Worm (Caenorhabditis elegans): ENCODE results near the gene rps-21.

Gene rps-21

ce11 chrIII:7232782-7233181 lies 43.4 kb upstream of the rps-21 start, which contains the start of gene adr-2:
Gene adr-2, minus strand, starts transcription at chrIII:7232882.
- TF ChIP-seq nhr-25 (tag; optimal IDR thresholded peaks at IDR 0.05) (no peak), snpc-4 (tag; optimal IDR thresholded peaks at IDR 0.05) (no peak), gmeb-1 (tag; optimal IDR thresholded peaks at IDR 0.05) (no peak), nhr-23 (tag; optimal IDR thresholded peaks at IDR 0.05) (no peak), ama-1 (optimal IDR thresholded peaks at IDR 0.05) (no peak), lin-13 (GFP tag; optimal IDR thresholded peaks at IDR 0.05) (no peak), ceh-82 (tag; optimal IDR thresholded peaks at IDR 0.05) (no peak), skn-1 (tag; optimal IDR thresholded peaks at IDR 0.05) (no peak), mab-5 (tag; optimal IDR thresholded peaks at IDR 0.05) (no peak), ztf-11 (tag; optimal IDR thresholded peaks at IDR 0.05) (no peak), unc-62 (GFP tag; optimal IDR thresholded peaks at IDR 0.05) (no peak), blmp-1 (tag; optimal IDR thresholded peaks at IDR 0.05; ENCODE audit: insufficient read depth) (no peak), F13H6.1 (tag; optimal IDR thresholded peaks at IDR 0.05) (no peak), alr-1 (tag; optimal IDR thresholded peaks at IDR 0.05) (no peak), C34F6.9 (tag; optimal IDR thresholded peaks at IDR 0.05) (no peak)

DNA sequence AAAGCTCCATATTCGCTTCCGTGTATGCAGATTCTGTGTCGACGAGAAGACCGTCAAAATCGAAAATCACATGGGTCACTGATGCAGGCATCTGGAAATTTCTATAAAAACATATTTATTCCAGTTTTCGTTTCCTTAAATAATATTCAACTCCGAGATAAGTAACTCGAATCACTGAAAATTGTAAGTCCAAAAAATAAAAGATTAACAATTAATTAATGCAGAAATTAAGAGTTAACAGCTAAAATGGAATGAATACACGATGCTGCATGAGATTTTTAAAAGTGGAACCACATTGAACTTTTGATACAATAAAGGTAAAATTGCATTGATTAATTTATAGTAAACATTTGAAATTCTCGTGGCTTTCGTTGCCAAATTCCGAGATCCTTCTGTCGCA lies 41.4 kb upstream of the rps-21 start, which contains the start of gene R151.10:
R151.10 (minus strand) TSS at position 101 of the 400 bp plus-strand sequence.
- TF ChIP-seq elt-3 (tag; optimal IDR thresholded peaks at IDR 0.05) (no peak), nhr-129 (tag; optimal IDR thresholded peaks at IDR 0.05) (no peak), skn-1 (tag; optimal IDR thresholded peaks at IDR 0.05) (no peak), unc-55 (GFP tag; optimal IDR thresholded peaks at IDR 0.05) (no peak), ceh-82 (tag; optimal IDR thresholded peaks at IDR 0.05) (no peak), nhr-11 (tag; optimal IDR thresholded peaks at IDR 0.05) (no peak), alr-1 (tag; optimal IDR thresholded peaks at IDR 0.05) (no peak), blmp-1 (tag; optimal IDR thresholded peaks at IDR 0.05; ENCODE audit: insufficient read depth) (no peak), ama-1 (optimal IDR thresholded peaks at IDR 0.05) (no peak), ztf-4 (tag; optimal IDR thresholded peaks at IDR 0.05) (no peak), unc-62 (GFP tag; optimal IDR thresholded peaks at IDR 0.05) (no peak), lin-13 (GFP tag; optimal IDR thresholded peaks at IDR 0.05) (no peak), sem-4 (tag; optimal IDR thresholded peaks at IDR 0.05) (no peak), dmd-4 (tag; optimal IDR thresholded peaks at IDR 0.05) (no peak)

DNA sequence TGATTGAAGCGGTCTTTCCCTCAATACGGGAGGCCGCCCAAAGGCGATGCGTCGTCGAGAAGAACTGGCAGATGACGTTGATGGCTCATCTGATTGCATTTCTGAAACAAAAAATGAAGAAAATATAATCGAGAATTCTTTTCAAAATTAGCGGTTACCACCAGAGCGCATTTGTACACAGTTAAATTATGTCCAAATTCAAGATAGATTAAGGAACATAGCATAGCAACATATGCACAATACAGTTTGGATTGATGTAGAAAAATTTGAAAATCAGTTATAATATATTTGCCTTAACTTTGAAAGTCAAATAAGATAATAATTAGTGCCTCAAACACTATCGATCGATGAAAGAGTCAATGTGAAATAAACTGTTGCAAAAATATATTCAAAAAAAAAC lies 40.3 kb upstream of the rps-21 start, which contains the start of gene R151.8:
R151.8 (minus strand) TSS at position 101 of the 400 bp plus-strand sequence.
- TF ChIP-seq nhr-21 (tag; optimal IDR thresholded peaks at IDR 0.05) (no peak), nhr-237 (tag; optimal IDR thresholded peaks at IDR 0.05) (no peak), nhr-25 (tag; optimal IDR thresholded peaks at IDR 0.05) (no peak), fos-1 (tag; optimal IDR thresholded peaks at IDR 0.05) (no peak), ceh-82 (tag; optimal IDR thresholded peaks at IDR 0.05) (no peak), skn-1 (tag; optimal IDR thresholded peaks at IDR 0.05) (no peak), ama-1 (optimal IDR thresholded peaks at IDR 0.05) (no peak), lin-13 (GFP tag; optimal IDR thresholded peaks at IDR 0.05) (no peak), ztf-11 (tag; optimal IDR thresholded peaks at IDR 0.05) (no peak), sem-4 (tag; optimal IDR thresholded peaks at IDR 0.05) (no peak), elt-3 (tag; optimal IDR thresholded peaks at IDR 0.05) (no peak), Y55F3AM.14 (GFP tag; optimal IDR thresholded peaks at IDR 0.05) (no peak), snpc-4 (tag; optimal IDR thresholded peaks at IDR 0.05) (no peak), peb-1 (tag; optimal IDR thresholded peaks at IDR 0.05) (no peak), unc-62 (GFP tag; optimal IDR thresholded peaks at IDR 0.05) (no peak), mbf-1 (tag; optimal IDR thresholded peaks at IDR 0.05) (no peak), mdl-1 (tag; optimal IDR thresholded peaks at IDR 0.05) (no peak), nhr-129 (tag; optimal IDR thresholded peaks at IDR 0.05) (no peak)

- TF ChIP-seq gmeb-1 (tag; optimal IDR thresholded peaks at IDR 0.05) (no peak), nhr-6 (tag; optimal IDR thresholded peaks at IDR 0.05) (no peak), zag-1 (tag; optimal IDR thresholded peaks at IDR 0.05) (no peak), sma-9 (GFP tag; optimal IDR thresholded peaks at IDR 0.05) (no peak), sma-9 (tag; optimal IDR thresholded peaks at IDR 0.05) (no peak), nhr-11 (tag; optimal IDR thresholded peaks at IDR 0.05) (no peak), snpc-4 (tag; optimal IDR thresholded peaks at IDR 0.05) (no peak), lin-39 (tag; optimal IDR thresholded peaks at IDR 0.05) (no peak), nhr-23 (tag; optimal IDR thresholded peaks at IDR 0.05) (no peak), egl-27 (tag; optimal IDR thresholded peaks at IDR 0.05) (no peak), ztf-11 (tag; optimal IDR thresholded peaks at IDR 0.05) (no peak), C34F6.9 (tag; optimal IDR thresholded peaks at IDR 0.05) (no peak), nhr-25 (tag; optimal IDR thresholded peaks at IDR 0.05) (no peak), blmp-1 (tag; optimal IDR thresholded peaks at IDR 0.05; ENCODE audit: insufficient read depth) (no peak)
These were observed 37.2 kb upstream of the rps-21 start, which contains the start of gene hsp-75 for ce11 chrIII:7226607-7227006. Gene hsp-75, minus strand, starts transcription at chrIII:7226707.

Data from whole organism, L2 larva.